Fruit fly (Drosophila melanogaster) whole organism, larva: ENCODE data around the gene tty.

ENCODE experiments used
- noc ChIP-seq: fragments of 200-800 bp; sonication (Bioruptor generic); optimal IDR thresholded peaks from 3 replicates; lab custom pipeline; 2019; ENCODE audit warnings: missing biosample characterization, mild to moderate bottlenecking, missing genetic modification characterization, moderate library complexity

tty gene

dm6 chrX:21285001-21285400 is 54.5 kb downstream of the tty start, which contains the start of gene CG1494:
Gene CG1494 (plus strand): TSS chrX:21285301.
- no peak for TF ChIP-seq noc

dm6 chrX:21282035-21282434 is 57.4 kb downstream of the tty start:
- no peak for TF ChIP-seq noc

dm6 chrX:21281039-21281911 is 58.2 kb downstream of the tty start, which contains the start of gene Mnr:
Gene Mnr (minus strand): TSS chrX:21281171.
- peak; percentile 2 for TF ChIP-seq noc

dm6 chrX:21280629-21281028 is 58.8 kb downstream of the tty start:
- TF ChIP-seq noc: peak; percentile 33

- no peak for TF ChIP-seq noc
Observed at dm6 chrX:21279311-21279890, 60.1 kb downstream of the tty start.
